Worm (Caenorhabditis elegans) whole organism, L1 larva: Measurements from ENCODE around the gene H11L12.1.

ENCODE experiments used
- aly-2 ChIP-seq: fragments of 150-350 bp; optimal IDR thresholded peaks from 2 replicates; lab custom pipeline; 2014; ENCODE audit warnings: missing biosample characterization, missing genetic modification characterization
- ama-1 ChIP-seq: fragments of 150-350 bp; optimal IDR thresholded peaks from 2 replicates; lab custom pipeline; 2014
- grh-1 ChIP-seq: fragments of 200-800 bp; sonication (Bioruptor generic); IDR thresholded peaks from 2 replicates; pipeline ENCODE4 v1.3.6; 2022; ENCODE audit warnings: missing genetic modification reagents, missing genetic modification characterization, missing compliant biosample characterization
- lin-39 ChIP-seq: fragments of 150-350 bp; optimal IDR thresholded peaks from 2 replicates; lab custom pipeline; 2014; ENCODE audit warnings: missing biosample characterization, missing genetic modification reagents, missing genetic modification characterization
- lsy-2 ChIP-seq, 2 experiments: fragments of 150-350 bp; optimal IDR thresholded peaks; 2 replicates each; lab custom pipeline; 2014; ENCODE audit warnings: missing biosample characterization in 2 of 2, missing genetic modification characterization in 2 of 2
- nhr-77 ChIP-seq: fragments of 150-350 bp; optimal IDR thresholded peaks from 2 replicates; lab custom pipeline; 2014; ENCODE audit warnings: missing biosample characterization, missing genetic modification characterization
- pag-3 ChIP-seq: sonication (generic microtip); optimal IDR thresholded peaks from 2 replicates; lab custom pipeline; 2017; ENCODE audit warnings: missing genetic modification characterization, mild to moderate bottlenecking, missing compliant biosample characterization, antibody characterized with exemption, borderline replicate concordance; ENCODE audit not compliant: insufficient read depth
- pqm-1 ChIP-seq: sonication (generic microtip); optimal IDR thresholded peaks from 3 replicates; lab custom pipeline; 2017; ENCODE audit warnings: missing biosample characterization, missing genetic modification characterization
- tlp-1 ChIP-seq: fragments of 150-350 bp; optimal IDR thresholded peaks from 2 replicates; lab custom pipeline; 2014; ENCODE audit warnings: missing biosample characterization, missing genetic modification characterization
- unc-86 ChIP-seq: sonication (generic microtip); optimal IDR thresholded peaks from 2 replicates; lab custom pipeline; 2016; ENCODE audit warnings: missing genetic modification characterization, missing compliant biosample characterization
- xbp-1 ChIP-seq: sonication (generic microtip); optimal IDR thresholded peaks from 2 replicates; lab custom pipeline; 2016; ENCODE audit warnings: missing genetic modification characterization, missing compliant biosample characterization
- zip-4 ChIP-seq: fragments of 200-800 bp; sonication (Bioruptor generic); optimal IDR thresholded peaks from 2 replicates; lab custom pipeline; 2018; ENCODE audit warnings: mild to moderate bottlenecking, missing genetic modification characterization, moderate library complexity, missing compliant biosample characterization

ce11 chrX:17683698-17684097, 27.8 kb downstream of the H11L12.1 start:
- TF ChIP-seq pqm-1 (tag; lab: Kevin White, UChicago), result no peak
- no peak for TF ChIP-seq lsy-2 (tag; optimal IDR thresholded peaks at IDR 0.05; lab: Kevin White, UChicago)
- TF ChIP-seq lin-39 (tag; lab: Kevin White, UChicago), result no peak
- TF ChIP-seq aly-2, result no peak
- no peak for TF ChIP-seq pag-3
- no peak for TF ChIP-seq grh-1 (GFP tag; lab: Robert Waterston, UW)
- TF ChIP-seq xbp-1 (tag; lab: Kevin White, UChicago), result no peak
- no peak for TF ChIP-seq nhr-77 (tag; lab: Kevin White, UChicago)
- no peak for TF ChIP-seq tlp-1
- no peak for TF ChIP-seq unc-86
- no peak for TF ChIP-seq ama-1 (lab: Kevin White, UChicago)
- no peak for TF ChIP-seq zip-4 (GFP tag; lab: Kevin White, UChicago)
